Fruit fly (Drosophila melanogaster) whole organism, embryonic: Measurements from ENCODE around the gene CG7492.

Source experiments
- CG11695 ChIP-seq: fragments of 200-800 bp; sonication (Bioruptor generic); IDR thresholded peaks from 3 replicates; pipeline ENCODE4 v1.3.6; 2022; ENCODE audit warnings: missing biosample characterization, missing genetic modification characterization
- CG14441 ChIP-seq: fragments of 200-800 bp; sonication (Bioruptor generic); IDR thresholded peaks from 2 replicates; pipeline ENCODE4 v1.3.6; 2022; ENCODE audit warnings: missing biosample characterization, missing genetic modification characterization
- CG14860 ChIP-seq: fragments of 200-800 bp; sonication (Bioruptor generic); IDR thresholded peaks from 3 replicates; pipeline ENCODE4 v1.3.6; 2022; ENCODE audit warnings: missing biosample characterization, missing genetic modification characterization; ENCODE audit not compliant: partially characterized antibody
- CG16779 ChIP-seq: fragments of 200-800 bp; sonication (Bioruptor generic); IDR thresholded peaks from 2 replicates; pipeline ENCODE4 v1.3.6; 2022; ENCODE audit warnings: missing biosample characterization, missing genetic modification characterization
- CG17385 ChIP-seq: fragments of 200-800 bp; sonication (Bioruptor generic); optimal IDR thresholded peaks from 3 replicates; lab custom pipeline; 2018; ENCODE audit warnings: missing biosample characterization, mild to moderate bottlenecking, missing genetic modification characterization
- CG17802 ChIP-seq: fragments of 200-800 bp; sonication (Bioruptor generic); optimal IDR thresholded peaks from 2 replicates; lab custom pipeline; 2018; ENCODE audit warnings: missing biosample characterization, mild to moderate bottlenecking, missing genetic modification characterization, moderate library complexity
- CG17829 ChIP-seq: fragments of 200-800 bp; optimal IDR thresholded peaks from 2 replicates; lab custom pipeline; 2019; ENCODE audit warnings: missing biosample characterization, mild to moderate bottlenecking, missing genetic modification characterization, moderate library complexity
- CG3065 ChIP-seq: fragments of 200-800 bp; sonication (Bioruptor generic); optimal IDR thresholded peaks from 2 replicates; lab custom pipeline; 2016; ENCODE audit warnings: missing biosample characterization, missing genetic modification characterization
- CG32772 ChIP-seq: fragments of 200-800 bp; sonication (Bioruptor generic); IDR thresholded peaks from 2 replicates; pipeline ENCODE4 v1.3.6; 2022; ENCODE audit warnings: missing biosample characterization, missing genetic modification characterization
- CG3995 ChIP-seq: fragments of 200-800 bp; sonication (Bioruptor generic); optimal IDR thresholded peaks from 3 replicates; lab custom pipeline; 2016; ENCODE audit warnings: missing biosample characterization, missing genetic modification characterization
- Fer1 ChIP-seq: fragments of 200-800 bp; sonication (Bioruptor generic); optimal IDR thresholded peaks from 2 replicates; lab custom pipeline; 2017; ENCODE audit warnings: missing biosample characterization, mild to moderate bottlenecking, missing genetic modification characterization
- Fer2 ChIP-seq: fragments of 200-800 bp; sonication (Bioruptor generic); optimal IDR thresholded peaks from 2 replicates; lab custom pipeline; 2018; ENCODE audit warnings: missing biosample characterization, mild to moderate bottlenecking, missing genetic modification characterization, moderate library complexity
- H2.0 ChIP-seq: fragments of 200-800 bp; sonication (Bioruptor generic); IDR thresholded peaks from 2 replicates; pipeline ENCODE4 v1.3.6; 2022; ENCODE audit warnings: missing biosample characterization, missing genetic modification characterization
- HLH3B ChIP-seq: fragments of 200-800 bp; sonication (Bioruptor generic); IDR thresholded peaks from 2 replicates; pipeline ENCODE4 v1.3.6; 2022; ENCODE audit warnings: missing biosample characterization, missing genetic modification characterization
- HLH54F ChIP-seq: fragments of 200-800 bp; sonication (Bioruptor generic); optimal IDR thresholded peaks from 3 replicates; lab custom pipeline; 2016; ENCODE audit warnings: missing biosample characterization, missing genetic modification characterization
- Kr ChIP-seq: fragments of 200-800 bp; sonication (Bioruptor generic); optimal IDR thresholded peaks from 2 replicates; lab custom pipeline; 2017; ENCODE audit warnings: missing biosample characterization, mild to moderate bottlenecking, missing genetic modification characterization
- Lhr ChIP-seq: fragments of 200-800 bp; sonication (Bioruptor generic); optimal IDR thresholded peaks from 3 replicates; lab custom pipeline; 2017; ENCODE audit warnings: mild to moderate bottlenecking, missing biosample characterization, missing genetic modification reagents, missing genetic modification characterization
- Lpt ChIP-seq: fragments of >200 bp; optimal IDR thresholded peaks from 2 replicates; lab custom pipeline; 2018; ENCODE audit warnings: missing biosample characterization, missing genetic modification characterization
- Ssrp ChIP-seq: fragments of 200-800 bp; sonication (Bioruptor generic); optimal IDR thresholded peaks from 2 replicates; lab custom pipeline; 2018; ENCODE audit warnings: missing biosample characterization, mild to moderate bottlenecking, missing genetic modification characterization, moderate library complexity
- ara ChIP-seq: fragments of 200-800 bp; sonication (Bioruptor generic); IDR thresholded peaks from 2 replicates; pipeline ENCODE4 v1.3.6; 2022; ENCODE audit warnings: missing biosample characterization, missing genetic modification characterization
- bigmax ChIP-seq: fragments of 200-800 bp; sonication (Bioruptor generic); optimal IDR thresholded peaks from 2 replicates; lab custom pipeline; 2018; ENCODE audit warnings: missing biosample characterization, mild to moderate bottlenecking, missing genetic modification characterization
- chinmo ChIP-seq: fragments of 200-800 bp; sonication (Bioruptor generic); IDR thresholded peaks from 4 replicates; pipeline ENCODE4 v1.3.6; 2022; ENCODE audit warnings: missing biosample characterization, missing genetic modification characterization; ENCODE audit not compliant: partially characterized antibody
- dpn ChIP-seq, 2 experiments: fragments of 200-800 bp; sonication (Bioruptor generic); optimal IDR thresholded peaks; 3 replicates each; lab custom pipeline; 2016; ENCODE audit warnings: missing biosample characterization in 2 of 2, missing genetic modification characterization in 2 of 2
- gsb ChIP-seq: fragments of 200-800 bp; sonication (Bioruptor generic); IDR thresholded peaks from 2 replicates; pipeline ENCODE4 v1.3.6; 2022; ENCODE audit warnings: missing biosample characterization, missing genetic modification characterization
- hbn ChIP-seq: fragments of 200-800 bp; sonication (Bioruptor generic); IDR thresholded peaks from 2 replicates; pipeline ENCODE4 v1.3.6; 2022; ENCODE audit warnings: missing biosample characterization, missing genetic modification characterization; ENCODE audit not compliant: partially characterized antibody
- lov ChIP-seq, 2 experiments: fragments of 200-800 bp in 1 of 2; fragments of >200 bp in 1 of 2; sonication (Bioruptor generic) in 1 of 2; IDR thresholded peaks in 1 of 2; optimal IDR thresholded peaks in 1 of 2; 2 replicates in 1 of 2; 3 replicates in 1 of 2; pipeline versions ENCODE4 v1.3.6 to Lab custom; 2017 to 2022; ENCODE audit warnings: missing biosample characterization in 1 of 2, missing genetic modification characterization in 1 of 2
- nerfin-1 ChIP-seq: fragments of 200-800 bp; sonication (Bioruptor generic); optimal IDR thresholded peaks from 3 replicates; lab custom pipeline; 2019; ENCODE audit warnings: missing biosample characterization, mild to moderate bottlenecking, missing genetic modification characterization, moderate library complexity
- pfk ChIP-seq: fragments of 200-800 bp; sonication (Bioruptor generic); optimal IDR thresholded peaks from 2 replicates; lab custom pipeline; 2018; ENCODE audit warnings: missing biosample characterization, mild to moderate bottlenecking, missing genetic modification characterization, moderate library complexity
- phol ChIP-seq: fragments of 200-800 bp; sonication (Bioruptor generic); optimal IDR thresholded peaks from 3 replicates; lab custom pipeline; 2018; ENCODE audit warnings: missing biosample characterization, mild to moderate bottlenecking, missing genetic modification characterization, moderate library complexity
- repo ChIP-seq: fragments of 200-800 bp; sonication (Bioruptor generic); optimal IDR thresholded peaks from 2 replicates; lab custom pipeline; 2016; ENCODE audit warnings: missing biosample characterization, missing genetic modification characterization
- sens-2 ChIP-seq: fragments of 200-800 bp; sonication (Bioruptor generic); IDR thresholded peaks from 2 replicates; pipeline ENCODE4 v1.3.6; 2022; ENCODE audit warnings: missing biosample characterization, missing genetic modification characterization
- sima ChIP-seq: fragments of 200-800 bp; sonication (Bioruptor generic); optimal IDR thresholded peaks from 2 replicates; lab custom pipeline; 2016; ENCODE audit warnings: missing biosample characterization, missing genetic modification characterization
- sisA ChIP-seq: fragments of 200-800 bp; sonication (Bioruptor generic); IDR thresholded peaks from 2 replicates; pipeline ENCODE4 v1.3.6; 2022; ENCODE audit warnings: missing biosample characterization, missing genetic modification characterization
- slp2 ChIP-seq: fragments of 200-800 bp; sonication (Bioruptor generic); optimal IDR thresholded peaks from 2 replicates; lab custom pipeline; 2016; ENCODE audit warnings: missing biosample characterization, missing genetic modification characterization
- wor ChIP-seq: fragments of 200-800 bp; sonication (Bioruptor generic); IDR thresholded peaks from 2 replicates; pipeline ENCODE4 v1.3.6; 2022; ENCODE audit warnings: missing biosample characterization, missing genetic modification characterization

The CG7492 gene

dm6 chr3L:7632540-7633263 lies 21.9 kb downstream of the CG7492 start (continued):
- TF ChIP-seq Fer2 (tag; lab: Kevin White, UChicago) (no peak), CG17829 (tag; lab: Kevin White, UChicago) (no peak), sisA (GFP tag; lab: Robert Waterston, UW) (no peak), chinmo (GFP tag; lab: Robert Waterston, UW) (no peak), lov (optimal IDR thresholded peaks at IDR 0.05; lab: Kevin White, UChicago) (no peak), lov (GFP tag; IDR thresholded peaks at IDR 0.05; lab: Robert Waterston, UW) (no peak), slp2 (GFP tag; lab: Kevin White, UChicago) (no peak), sima (GFP tag; lab: Kevin White, UChicago) (no peak), wor (GFP tag; lab: Robert Waterston, UW) (no peak), CG16779 (no peak), CG3065 (GFP tag; lab: Kevin White, UChicago) (no peak), CG17802 (tag; lab: Kevin White, UChicago) (no peak), sens-2 (no peak), gsb (GFP tag; lab: Robert Waterston, UW) (no peak), dpn (GFP tag; optimal IDR thresholded peaks at IDR 0.05; lab: Kevin White, UChicago) (no peak), H2.0 (GFP tag; lab: Robert Waterston, UW) (no peak), CG14441 (GFP tag; lab: Robert Waterston, UW) (0 out of 2 replicates have a peak, but pooled peaks have one; percentile 19)

dm6 chr3L:7630047-7630446 lies 24.5 kb downstream of the CG7492 start:
- TF ChIP-seq bigmax (no peak), ara (GFP tag; lab: Robert Waterston, UW) (no peak), CG17385 (GFP tag; lab: Kevin White, UChicago) (no peak), phol (tag; lab: Kevin White, UChicago) (no peak), CG11695 (GFP tag; lab: Robert Waterston, UW) (no peak), HLH3B (no peak), Lhr (GFP tag; lab: Kevin White, UChicago) (no peak), nerfin-1 (no peak), pfk (no peak), repo (GFP tag; lab: Kevin White, UChicago) (no peak), CG3995 (GFP tag; lab: Kevin White, UChicago) (no peak), hbn (GFP tag; lab: Robert Waterston, UW) (no peak)
- TF ChIP-seq, all 482 proteins: peak for 0

- TF ChIP-seq Fer1 (GFP tag; lab: Kevin White, UChicago) = no peak
- TF ChIP-seq Ssrp (tag; lab: Kevin White, UChicago) = no peak
- TF ChIP-seq CG14860 (GFP tag; lab: Robert Waterston, UW) = 0 out of 3 replicates have a peak, but pooled peaks have one; percentile 20
- TF ChIP-seq Kr (GFP tag; lab: Kevin White, UChicago) = no peak
- no peak for TF ChIP-seq HLH54F (GFP tag; lab: Kevin White, UChicago)
- TF ChIP-seq Lpt = no peak
- no peak for TF ChIP-seq CG32772
Measured at dm6 chr3L:7624561-7624960, 30.0 kb downstream of the CG7492 start.
